Worm (Caenorhabditis elegans) whole organism, mixed stage, embryonic: ENCODE data around the gene F44G4.6.

Experiments used
- M03D4.4 ChIP-seq: sonication (generic microtip); optimal IDR thresholded peaks from 2 replicates; lab custom pipeline; 2017; ENCODE audit warnings: mild to moderate bottlenecking, missing genetic modification characterization, missing compliant biosample characterization
- blmp-1 ChIP-seq: fragments of 150-350 bp; optimal IDR thresholded peaks from 2 replicates; lab custom pipeline; 2014; ENCODE audit warnings: missing biosample characterization, missing genetic modification characterization
- ceh-39 ChIP-seq: fragments of 150-350 bp; optimal IDR thresholded peaks from 2 replicates; lab custom pipeline; 2014; ENCODE audit warnings: missing biosample characterization, missing genetic modification characterization
- ceh-43 ChIP-seq: fragments of 200-800 bp; sonication (Bioruptor generic); optimal IDR thresholded peaks from 2 replicates; lab custom pipeline; 2018; ENCODE audit warnings: mild to moderate bottlenecking, missing genetic modification characterization, moderate library complexity, missing compliant biosample characterization
- ceh-83 ChIP-seq: fragments of 200-800 bp; sonication (Bioruptor generic); optimal IDR thresholded peaks from 2 replicates; lab custom pipeline; 2018; ENCODE audit warnings: mild to moderate bottlenecking, missing genetic modification characterization, missing compliant biosample characterization
- ces-1 ChIP-seq: fragments of 150-350 bp; optimal IDR thresholded peaks from 2 replicates; lab custom pipeline; 2014; ENCODE audit warnings: missing biosample characterization, missing genetic modification reagents, missing genetic modification characterization
- cnd-1 ChIP-seq: fragments of 200-800 bp; sonication (Bioruptor generic); optimal IDR thresholded peaks from 2 replicates; lab custom pipeline; 2018; ENCODE audit warnings: mild to moderate bottlenecking, missing genetic modification characterization, missing compliant biosample characterization
- drap-1 ChIP-seq: fragments of 200-800 bp; sonication (Bioruptor generic); optimal IDR thresholded peaks from 3 replicates; lab custom pipeline; 2018; ENCODE audit warnings: mild to moderate bottlenecking, missing genetic modification characterization, missing compliant biosample characterization
- elt-1 ChIP-seq: sonication (generic microtip); optimal IDR thresholded peaks from 2 replicates; lab custom pipeline; 2017; ENCODE audit warnings: missing genetic modification characterization, mild to moderate bottlenecking, missing compliant biosample characterization, antibody characterized with exemption, moderate library complexity, borderline replicate concordance; ENCODE audit not compliant: insufficient read depth
- elt-3 ChIP-seq: fragments of 150-350 bp; optimal IDR thresholded peaks from 2 replicates; lab custom pipeline; 2014; ENCODE audit warnings: missing biosample characterization, missing genetic modification characterization
- flh-1 ChIP-seq: fragments of 200-800 bp; sonication (Bioruptor generic); optimal IDR thresholded peaks from 2 replicates; lab custom pipeline; 2018; ENCODE audit warnings: mild to moderate bottlenecking, missing genetic modification characterization, moderate library complexity, missing compliant biosample characterization
- ham-2 ChIP-seq: fragments of 200-800 bp; sonication (Bioruptor generic); optimal IDR thresholded peaks from 2 replicates; lab custom pipeline; 2018; ENCODE audit warnings: mild to moderate bottlenecking, missing genetic modification characterization, missing compliant biosample characterization
- hlh-1 ChIP-seq: fragments of 150-350 bp; optimal IDR thresholded peaks from 2 replicates; lab custom pipeline; 2014; ENCODE audit warnings: missing biosample characterization, missing genetic modification reagents, missing genetic modification characterization
- lin-13 ChIP-seq: fragments of 150-350 bp; optimal IDR thresholded peaks from 2 replicates; lab custom pipeline; 2014; ENCODE audit warnings: missing biosample characterization, missing genetic modification characterization
- lin-32 ChIP-seq: fragments of 200-800 bp; sonication (Bioruptor generic); optimal IDR thresholded peaks from 2 replicates; lab custom pipeline; 2018; ENCODE audit warnings: mild to moderate bottlenecking, missing genetic modification characterization, missing compliant biosample characterization
- lsy-2 ChIP-seq: fragments of 150-350 bp; optimal IDR thresholded peaks from 2 replicates; lab custom pipeline; 2014; ENCODE audit warnings: missing biosample characterization, missing genetic modification characterization
- mab-5 ChIP-seq: fragments of 150-350 bp; optimal IDR thresholded peaks from 2 replicates; lab custom pipeline; 2014; ENCODE audit warnings: missing biosample characterization, missing genetic modification characterization
- mep-1 ChIP-seq: fragments of 150-350 bp; optimal IDR thresholded peaks from 2 replicates; lab custom pipeline; 2017; ENCODE audit warnings: missing biosample characterization, missing genetic modification reagents, missing genetic modification characterization, inconsistent platforms
- mls-2 ChIP-seq: sonication (generic microtip); optimal IDR thresholded peaks from 2 replicates; lab custom pipeline; 2016; ENCODE audit warnings: mild to moderate bottlenecking, missing genetic modification characterization, moderate library complexity, missing compliant biosample characterization
- nhr-12 ChIP-seq: fragments of 150-350 bp; optimal IDR thresholded peaks from 2 replicates; lab custom pipeline; 2014; ENCODE audit warnings: missing biosample characterization, missing genetic modification characterization
- nhr-2 ChIP-seq: fragments of 150-350 bp; optimal IDR thresholded peaks from 2 replicates; lab custom pipeline; 2014; ENCODE audit warnings: missing biosample characterization, missing genetic modification characterization
- nhr-28 ChIP-seq: fragments of 150-350 bp; optimal IDR thresholded peaks from 2 replicates; lab custom pipeline; 2014; ENCODE audit warnings: missing biosample characterization, missing genetic modification characterization
- pha-4 ChIP-seq: fragments of 150-350 bp; optimal IDR thresholded peaks from 2 replicates; lab custom pipeline; 2018; ENCODE audit warnings: missing biosample characterization, missing genetic modification reagents, missing genetic modification characterization
- sem-2 ChIP-seq: fragments of 200-800 bp; sonication (Bioruptor generic); optimal IDR thresholded peaks from 2 replicates; lab custom pipeline; 2018; ENCODE audit warnings: mild to moderate bottlenecking, missing genetic modification characterization, missing compliant biosample characterization
- sptf-1 ChIP-seq: sonication (generic microtip); optimal IDR thresholded peaks from 2 replicates; lab custom pipeline; 2017; ENCODE audit warnings: mild to moderate bottlenecking, missing genetic modification characterization, moderate library complexity, missing compliant biosample characterization
- tbx-8 ChIP-seq: fragments of 200-800 bp; sonication (Bioruptor generic); optimal IDR thresholded peaks from 2 replicates; lab custom pipeline; 2018; ENCODE audit warnings: mild to moderate bottlenecking, missing genetic modification characterization, moderate library complexity, missing compliant biosample characterization
- unc-120 ChIP-seq: sonication (generic microtip); optimal IDR thresholded peaks from 2 replicates; lab custom pipeline; 2017; ENCODE audit warnings: missing genetic modification characterization, missing compliant biosample characterization; ENCODE audit not compliant: poor library complexity, severe bottlenecking
- unc-62 ChIP-seq: fragments of 150-350 bp; optimal IDR thresholded peaks from 2 replicates; lab custom pipeline; 2014; ENCODE audit warnings: missing biosample characterization, missing genetic modification reagents, missing genetic modification characterization
- zip-8 ChIP-seq: fragments of 150-350 bp; optimal IDR thresholded peaks from 2 replicates; lab custom pipeline; 2014; ENCODE audit warnings: missing biosample characterization, missing genetic modification characterization

The F44G4.6 gene

DNA sequence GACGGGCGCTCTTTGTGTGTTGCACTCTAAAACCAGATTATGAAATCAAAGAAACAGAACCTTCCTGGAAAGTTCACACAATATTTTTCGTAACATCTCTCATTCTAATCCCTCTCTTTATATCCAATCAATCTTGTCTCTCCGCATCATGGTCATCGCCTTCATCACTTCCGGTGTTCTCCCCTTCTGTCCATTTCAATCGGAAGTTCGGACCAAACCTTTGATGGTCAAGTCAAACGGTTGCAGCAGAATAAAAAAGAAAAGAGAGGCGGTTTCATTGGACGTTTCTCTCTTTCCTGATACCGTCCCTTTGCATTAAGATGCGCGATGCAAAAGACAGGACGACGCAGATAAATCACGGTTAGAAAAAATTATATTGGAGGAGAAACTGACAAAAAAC is 31.4 kb upstream of the F44G4.6 start:
- TF ChIP-seq ces-1 (GFP tag; lab: Kevin White, UChicago) (no peak), nhr-2 (tag; lab: Kevin White, UChicago) (no peak), nhr-28 (tag; lab: Kevin White, UChicago) (no peak), mls-2 (no peak), pha-4 (tag; lab: Kevin White, UChicago) (no peak)

DNA sequence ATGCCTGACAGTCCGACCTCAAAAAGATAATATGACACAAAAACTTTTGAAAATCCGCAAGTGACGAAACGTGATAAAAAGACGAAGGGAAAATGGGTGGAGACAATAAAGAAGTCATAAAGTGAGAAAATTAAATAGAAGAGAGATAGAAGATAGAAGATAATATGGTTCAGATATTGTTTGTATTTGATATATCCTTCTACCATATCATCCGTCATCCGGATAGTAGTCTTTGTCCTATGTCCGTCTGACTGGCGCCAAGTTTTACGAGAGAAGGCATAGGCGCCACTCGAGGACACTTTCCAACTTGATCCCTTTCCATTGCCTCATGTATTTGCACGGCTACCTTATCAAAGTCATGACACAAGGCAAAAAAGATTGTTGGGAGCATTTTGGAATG is 30.3 kb upstream of the F44G4.6 start:
- TF ChIP-seq ces-1 (GFP tag; lab: Kevin White, UChicago), result no peak

DNA sequence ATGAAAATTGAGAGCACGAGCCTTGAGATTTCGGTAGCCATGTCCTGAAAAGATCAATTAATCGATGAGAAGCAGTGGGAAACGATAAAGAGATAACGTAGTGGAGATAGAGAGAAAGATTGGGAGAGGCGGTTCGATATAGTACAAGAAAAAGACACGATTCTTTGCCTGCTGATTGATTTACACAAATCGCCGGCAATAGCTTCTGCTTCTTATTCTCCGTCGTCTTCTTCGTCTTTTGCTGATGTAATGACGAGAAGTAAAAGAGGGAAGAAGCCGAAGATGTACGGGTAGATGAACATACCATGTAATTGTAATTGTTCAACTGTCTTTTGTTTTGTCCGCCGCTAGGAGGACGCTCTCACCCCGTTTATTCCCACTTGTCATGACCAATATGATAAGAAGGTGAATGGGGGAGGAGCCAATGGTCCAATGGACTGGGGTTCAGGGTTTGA is 27.7 kb upstream of the F44G4.6 start, which contains the start of gene F37B12.1:
Gene F37B12.1, minus strand, starts transcription at position 51 of the 455 bp plus-strand sequence.
- TF ChIP-seq drap-1 (GFP tag; lab: Kevin White, UChicago) (no peak), ceh-39 (tag; lab: Kevin White, UChicago) (no peak), ceh-43 (GFP tag; lab: Kevin White, UChicago) (no peak), cnd-1 (tag; lab: Kevin White, UChicago) (no peak), elt-1 (tag; lab: Kevin White, UChicago) (no peak), lin-13 (no peak), nhr-12 (tag; lab: Kevin White, UChicago) (no peak), unc-120 (tag; lab: Kevin White, UChicago) (no peak), tbx-8 (no peak), nhr-28 (tag; lab: Kevin White, UChicago) (no peak), ces-1 (GFP tag; lab: Kevin White, UChicago) (no peak), sptf-1 (tag; lab: Kevin White, UChicago) (no peak), mab-5 (tag; lab: Kevin White, UChicago) (no peak), zip-8 (tag; lab: Kevin White, UChicago) (no peak)

DNA sequence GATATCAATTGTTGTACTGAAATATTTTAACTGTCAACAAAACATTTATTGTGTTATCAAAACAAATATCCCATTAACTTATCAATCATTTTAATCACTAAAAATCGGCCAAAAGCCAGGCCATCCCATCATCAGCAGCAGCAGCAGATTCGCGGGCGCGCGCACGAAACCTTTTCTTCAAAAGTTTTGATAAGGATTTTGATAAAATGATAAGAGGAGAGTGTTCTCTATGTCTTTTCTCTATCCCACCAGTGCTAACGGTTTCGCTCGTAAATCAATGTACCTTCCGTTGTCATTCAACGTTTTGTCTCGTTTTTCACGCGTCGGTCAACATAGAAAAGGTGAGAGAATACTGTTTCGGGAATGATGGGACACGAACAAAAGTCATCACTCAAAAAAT is 26.5 kb upstream of the F44G4.6 start:
- no peak for TF ChIP-seq ceh-39 (tag; lab: Kevin White, UChicago)
- no peak for TF ChIP-seq unc-120 (tag; lab: Kevin White, UChicago)
- TF ChIP-seq unc-62, result no peak
- TF ChIP-seq lin-13, result no peak
- TF ChIP-seq lsy-2 (tag; lab: Kevin White, UChicago), result no peak
- TF ChIP-seq hlh-1, result no peak
- no peak for TF ChIP-seq ceh-43 (GFP tag; lab: Kevin White, UChicago)

DNA sequence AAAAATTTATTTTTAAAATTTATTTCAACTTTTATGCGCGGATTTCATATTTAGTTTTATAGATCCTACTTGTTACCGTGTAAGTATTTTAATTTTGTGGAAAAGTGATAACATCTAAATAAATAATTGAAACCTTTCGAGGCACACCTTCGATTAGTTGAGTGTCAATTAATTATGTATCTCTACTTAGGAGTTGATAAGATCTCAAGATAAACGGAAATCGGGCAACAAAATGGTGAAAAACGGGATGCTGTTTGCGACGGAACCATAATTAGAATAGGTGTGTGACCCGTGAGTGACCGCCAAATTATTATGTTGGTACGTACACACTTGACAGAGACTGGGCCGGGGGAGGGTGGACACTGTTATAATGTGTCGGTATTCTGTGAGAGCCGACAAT is 24.8 kb upstream of the F44G4.6 start:
- TF ChIP-seq nhr-2 (tag; lab: Kevin White, UChicago) (peak; percentile 44), mls-2 (no peak)
- TF ChIP-seq, all 35 proteins: peak for 1

DNA sequence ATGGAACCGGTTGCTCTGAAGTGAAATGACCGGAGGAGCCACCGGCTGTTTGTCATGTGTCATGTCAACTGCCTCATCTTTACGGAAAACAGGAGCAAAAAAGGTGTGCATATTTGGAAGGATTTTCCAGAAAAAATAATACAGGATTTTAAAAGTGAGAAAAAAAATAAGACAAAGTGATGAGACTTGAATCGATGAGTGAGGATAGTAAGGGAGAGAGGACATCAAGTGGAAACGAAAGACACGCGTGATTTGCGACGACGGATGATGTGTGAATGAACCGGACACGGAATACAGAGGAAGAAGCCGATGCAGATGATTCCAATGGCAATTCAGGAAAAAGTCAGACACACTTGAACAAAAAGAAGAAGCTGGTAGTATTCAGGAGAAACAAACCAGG is 22.7 kb upstream of the F44G4.6 start:
- TF ChIP-seq blmp-1 (tag; lab: Kevin White, UChicago), result no peak
- TF ChIP-seq hlh-1, result no peak
- no peak for TF ChIP-seq flh-1 (GFP tag; lab: Kevin White, UChicago)
- no peak for TF ChIP-seq cnd-1 (tag; lab: Kevin White, UChicago)

DNA sequence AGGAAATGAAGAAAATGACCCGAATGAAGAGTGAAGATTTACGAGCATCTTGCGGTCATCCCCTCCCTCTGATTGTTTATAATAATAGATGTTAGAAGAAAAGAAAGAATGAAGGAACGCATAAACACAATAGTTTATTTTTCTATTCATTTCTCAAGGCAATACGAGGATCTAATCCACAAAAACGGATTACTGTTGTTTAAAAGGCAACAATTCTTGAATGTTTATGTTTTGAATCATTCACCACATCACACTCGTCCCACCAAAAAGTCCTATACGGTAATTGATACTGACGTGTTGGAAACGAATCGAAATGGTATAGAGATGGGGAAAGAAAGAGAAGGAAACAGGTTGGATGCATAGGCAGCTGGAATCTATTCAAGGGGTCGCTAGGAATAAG is 20.0 kb upstream of the F44G4.6 start:
- TF ChIP-seq lin-32 (GFP tag; lab: Kevin White, UChicago) (no peak), mep-1 (tag; lab: Kevin White, UChicago) (no peak), mls-2 (no peak), blmp-1 (tag; lab: Kevin White, UChicago) (no peak), cnd-1 (tag; lab: Kevin White, UChicago) (no peak), ceh-83 (GFP tag; lab: Kevin White, UChicago) (no peak), elt-1 (tag; lab: Kevin White, UChicago) (no peak), elt-3 (tag; lab: Kevin White, UChicago) (no peak), sem-2 (GFP tag; lab: Kevin White, UChicago) (no peak), ham-2 (no peak), ceh-43 (GFP tag; lab: Kevin White, UChicago) (no peak), hlh-1 (no peak), ceh-39 (tag; lab: Kevin White, UChicago) (no peak), M03D4.4 (tag; lab: Kevin White, UChicago) (no peak), mab-5 (tag; lab: Kevin White, UChicago) (no peak), drap-1 (GFP tag; lab: Kevin White, UChicago) (no peak)
